Worm (Caenorhabditis elegans): ENCODE results near the gene gpa-9.

gpa-9 gene

ce11 chrV:12596795-12597194, 52.3 kb downstream of the gpa-9 start:
- TF ChIP-seq ham-2 (GFP tag; optimal IDR thresholded peaks at IDR 0.05) (peak; percentile 63), lin-32 (GFP tag; optimal IDR thresholded peaks at IDR 0.05) (peak; percentile 48), tbx-8 (GFP tag; optimal IDR thresholded peaks at IDR 0.05) (peak; percentile 69), lsy-2 (tag; optimal IDR thresholded peaks at IDR 0.05) (peak; percentile 42), unc-62 (GFP tag; optimal IDR thresholded peaks at IDR 0.05) (no peak), nhr-12 (tag; optimal IDR thresholded peaks at IDR 0.05) (no peak), ztf-11 (tag; optimal IDR thresholded peaks at IDR 0.05) (no peak), mep-1 (tag; optimal IDR thresholded peaks at IDR 0.05) (no peak), ceh-43 (GFP tag; optimal IDR thresholded peaks at IDR 0.05) (peak; percentile 59), lin-13 (tag; optimal IDR thresholded peaks at IDR 0.05) (peak; percentile 25), unc-120 (tag; optimal IDR thresholded peaks at IDR 0.05; ENCODE audit: poor library complexity, severe bottlenecking) (peak; percentile 42), ceh-83 (GFP tag; optimal IDR thresholded peaks at IDR 0.05) (peak; percentile 82), nhr-28 (tag; optimal IDR thresholded peaks at IDR 0.05) (no peak), unc-39 (tag; optimal IDR thresholded peaks at IDR 0.05) (no peak), hlh-1 (tag; optimal IDR thresholded peaks at IDR 0.05) (peak; percentile 53), M03D4.4 (tag; optimal IDR thresholded peaks at IDR 0.05) (peak; percentile 84), mls-2 (tag; optimal IDR thresholded peaks at IDR 0.05) (peak; percentile 87), sptf-1 (tag; optimal IDR thresholded peaks at IDR 0.05) (peak; percentile 85), cnd-1 (tag; optimal IDR thresholded peaks at IDR 0.05) (peak; percentile 78), nhr-76 (tag; optimal IDR thresholded peaks at IDR 0.05) (no peak), sem-2 (GFP tag; optimal IDR thresholded peaks at IDR 0.05) (peak; percentile 67), pha-4 (tag; optimal IDR thresholded peaks at IDR 0.05) (peak; percentile 63), ceh-39 (tag; optimal IDR thresholded peaks at IDR 0.05) (no peak), bed-3 (GFP tag; optimal IDR thresholded peaks at IDR 0.05) (peak; percentile 64), blmp-1 (tag; optimal IDR thresholded peaks at IDR 0.05) (no peak), zip-8 (tag; optimal IDR thresholded peaks at IDR 0.05) (no peak), drap-1 (GFP tag; optimal IDR thresholded peaks at IDR 0.05) (peak; percentile 83)

ce11 chrV:12596196-12596595, 52.9 kb downstream of the gpa-9 start, which contains the start of gene mma-1:
mma-1 (minus strand) TSS chrV:12596296.
- TF ChIP-seq mep-1 (tag; optimal IDR thresholded peaks at IDR 0.05): no peak
